Worm (Caenorhabditis elegans): ENCODE measurements around the gene T27A8.3.

T27A8.3 gene

DNA sequence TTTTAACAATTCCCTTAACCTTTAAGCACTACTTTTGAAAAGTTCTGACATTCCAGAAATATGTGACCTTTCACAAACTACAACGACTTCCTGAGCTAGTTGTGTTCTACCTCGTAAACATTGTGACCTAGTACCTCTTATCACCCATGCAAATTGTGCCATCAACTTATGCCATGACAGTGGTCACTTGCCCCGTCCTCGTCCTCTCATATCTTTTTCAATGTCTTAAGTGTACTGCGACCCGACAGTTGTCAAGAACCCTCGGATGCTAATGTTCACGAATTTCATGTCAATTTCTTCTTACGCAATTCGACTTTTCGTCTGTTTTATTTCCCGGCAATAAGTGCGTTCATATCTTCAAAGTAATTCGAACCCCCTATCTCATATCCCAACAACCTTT, 25.4 kb downstream of the T27A8.3 start:
- TF ChIP-seq ceh-28 (tag; optimal IDR thresholded peaks at IDR 0.05) (no peak), cey-2 (tag; optimal IDR thresholded peaks at IDR 0.05; ENCODE audit: borderline replicate concordance, insufficient read depth) (no peak), dmd-6 (GFP tag; IDR thresholded peaks at IDR 0.05) (no peak), hlh-11 (tag; optimal IDR thresholded peaks at IDR 0.05) (peak; percentile 44), lin-29 (GFP tag; IDR thresholded peaks at IDR 0.05) (no peak), Y48G9A.11 (GFP tag; IDR thresholded peaks at IDR 0.05) (no peak), dve-1 (tag; optimal IDR thresholded peaks at IDR 0.05; ENCODE audit: insufficient read depth) (no peak), aly-2 (tag; optimal IDR thresholded peaks at IDR 0.05) (no peak), pqm-1 (tag; optimal IDR thresholded peaks at IDR 0.05) (peak; percentile 12), saeg-2 (GFP tag; IDR thresholded peaks at IDR 0.05) (no peak), tag-97 (GFP tag; IDR thresholded peaks at IDR 0.05) (no peak), daf-16 (GFP tag; optimal IDR thresholded peaks at IDR 0.05) (no peak), daf-16 (tag; optimal IDR thresholded peaks at IDR 0.05) (peak; percentile 70), nhr-48 (tag; optimal IDR thresholded peaks at IDR 0.05) (no peak), nhr-28 (tag; optimal IDR thresholded peaks at IDR 0.05) (peak; percentile 30)

DNA sequence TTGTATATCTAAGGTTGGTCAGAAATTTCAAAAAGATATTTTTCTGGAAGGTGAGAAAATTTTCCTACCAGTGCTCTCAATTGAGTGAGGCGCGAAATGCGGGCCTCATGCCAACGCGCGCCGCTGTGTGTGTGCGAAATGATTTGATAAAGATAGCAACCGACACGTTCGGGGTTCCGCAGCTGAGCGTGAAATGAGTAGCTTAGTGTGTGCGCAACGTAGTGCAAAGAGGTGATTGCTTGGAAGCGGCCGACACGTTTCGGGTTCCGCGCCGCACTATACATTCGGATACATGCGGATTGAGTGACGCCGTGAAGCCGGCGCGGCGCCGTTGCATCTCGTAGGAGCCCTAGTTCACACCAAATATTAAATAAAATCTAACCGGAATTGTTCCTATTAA, 28.7 kb downstream of the T27A8.3 start:
- TF ChIP-seq skn-1 (tag; optimal IDR thresholded peaks at IDR 0.05) (no peak), saeg-2 (GFP tag; IDR thresholded peaks at IDR 0.05) (0 out of 2 replicates have a peak, but pooled peaks have one; percentile 14), nhr-41 (GFP tag; IDR thresholded peaks at IDR 0.05) (0 out of 2 replicates have a peak, but pooled peaks have one; percentile 23), hlh-11 (tag; optimal IDR thresholded peaks at IDR 0.05) (peak; percentile 35), ceh-62 (tag; optimal IDR thresholded peaks at IDR 0.05) (no peak), php-3 (GFP tag; IDR thresholded peaks at IDR 0.05) (0 out of 2 replicates have a peak, but pooled peaks have one; percentile 18), mxl-3 (GFP tag; optimal IDR thresholded peaks at IDR 0.05) (no peak), snpc-4 (tag; optimal IDR thresholded peaks at IDR 0.05) (peak; percentile 1), ceh-28 (tag; optimal IDR thresholded peaks at IDR 0.05) (no peak)

DNA sequence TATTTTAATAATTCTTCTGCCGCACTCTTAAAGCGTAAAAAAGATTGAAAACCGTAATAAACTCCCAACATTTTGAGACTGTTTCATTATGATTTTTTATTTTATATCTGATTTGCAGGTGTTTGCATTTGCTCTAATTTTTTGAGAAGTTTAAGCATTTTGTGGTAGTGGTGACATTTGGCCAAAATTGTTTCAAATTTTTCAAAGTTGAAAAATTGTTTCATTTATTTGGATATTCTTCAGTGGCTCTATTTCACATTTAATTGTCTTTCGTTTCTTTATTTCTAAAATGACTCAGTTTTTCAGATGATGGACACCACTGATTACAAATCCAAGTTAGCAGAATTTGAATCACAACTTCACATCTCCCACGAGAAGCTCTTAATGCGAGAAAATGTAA, 31.9 kb downstream of the T27A8.3 start, which contains the start of gene C30F2.5:
Gene C30F2.5, plus strand, starts transcription at position 301 of the 400 bp plus-strand sequence.
- no peak for TF ChIP-seq lin-39 (tag; optimal IDR thresholded peaks at IDR 0.05)
- TF ChIP-seq Y48G9A.11 (GFP tag; IDR thresholded peaks at IDR 0.05): no peak
- TF ChIP-seq aha-1 (tag): peak; percentile 1
- no peak for TF ChIP-seq hif-1 (tag; optimal IDR thresholded peaks at IDR 0.05)
- TF ChIP-seq mxl-3 (GFP tag; optimal IDR thresholded peaks at IDR 0.05): no peak

DNA sequence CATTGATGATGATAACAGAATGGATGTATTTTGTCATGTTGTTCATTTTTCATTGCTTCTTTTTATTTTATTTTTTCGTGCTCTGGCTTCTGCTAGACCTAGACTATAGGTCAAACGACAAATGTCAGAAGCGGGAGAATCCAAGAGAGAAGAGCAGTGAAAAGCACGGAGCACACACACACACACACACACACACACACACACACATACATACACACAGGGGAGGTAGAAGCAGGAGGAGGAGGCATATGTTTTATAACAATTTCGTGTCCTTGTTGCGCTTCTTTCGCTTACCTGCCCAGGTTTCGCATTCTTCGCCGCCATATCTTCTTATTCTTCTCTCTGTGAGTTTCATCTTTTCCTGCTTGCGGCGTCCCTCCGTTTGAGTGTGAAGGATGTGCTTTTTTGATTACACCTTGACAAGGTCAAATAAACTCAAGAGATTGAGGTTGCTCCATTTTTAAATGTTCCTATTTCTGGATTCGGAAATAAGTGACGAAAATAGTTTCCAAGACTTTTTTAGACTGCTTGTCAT, 35.7 kb downstream of the T27A8.3 start:
- TF ChIP-seq T20F7.1 (GFP tag; optimal IDR thresholded peaks at IDR 0.05) (no peak), nhr-237 (tag; optimal IDR thresholded peaks at IDR 0.05) (no peak), aha-1 (tag) (peak; percentile 77), hif-1 (tag; optimal IDR thresholded peaks at IDR 0.05) (peak in 1 of 2 experiments; percentile 11), zfp-3 (GFP tag; conservative IDR thresholded peaks at IDR 0.05) (no peak), ZK337.2 (GFP tag; IDR thresholded peaks at IDR 0.05) (no peak), spr-1 (tag; optimal IDR thresholded peaks at IDR 0.05) (no peak), set-16 (GFP tag; IDR thresholded peaks at IDR 0.05) (no peak), zfp-2 (tag; optimal IDR thresholded peaks at IDR 0.05) (no peak), Y105C5A.15 (GFP tag; IDR thresholded peaks at IDR 0.05) (no peak), dmd-6 (GFP tag; IDR thresholded peaks at IDR 0.05) (0 out of 2 replicates have a peak, but pooled peaks have one; percentile 12), F26F4.8 (GFP tag; conservative IDR thresholded peaks at IDR 0.05) (no peak), mep-1 (tag; optimal IDR thresholded peaks at IDR 0.05) (no peak), egl-43 (GFP tag; IDR thresholded peaks at IDR 0.05) (no peak), hlh-11 (tag; optimal IDR thresholded peaks at IDR 0.05) (peak; percentile 39), ZK546.5 (tag; optimal IDR thresholded peaks at IDR 0.05) (no peak), hlh-30 (tag; optimal IDR thresholded peaks at IDR 0.05; ENCODE audit: insufficient read depth) (no peak), lin-13 (GFP tag; optimal IDR thresholded peaks at IDR 0.05) (no peak), nhr-76 (tag; optimal IDR thresholded peaks at IDR 0.05) (no peak), mes-2 (tag; optimal IDR thresholded peaks at IDR 0.05; ENCODE audit: poor library complexity, severe bottlenecking) (no peak), nhr-28 (tag; optimal IDR thresholded peaks at IDR 0.05) (peak; percentile 24), attf-4 (tag; optimal IDR thresholded peaks at IDR 0.05) (no peak), Y48G9A.11 (GFP tag; IDR thresholded peaks at IDR 0.05) (no peak), lim-7 (GFP tag; IDR thresholded peaks at IDR 0.05) (no peak), zag-1 (tag; optimal IDR thresholded peaks at IDR 0.05) (no peak), fkh-10 (GFP tag; optimal IDR thresholded peaks at IDR 0.05) (no peak), nhr-11 (tag; optimal IDR thresholded peaks at IDR 0.05) (peak; percentile 55), ceh-44 (GFP tag; IDR thresholded peaks at IDR 0.05) (no peak)

Measured in whole organism, L4 larva.